Worm (Caenorhabditis elegans): Measurements from ENCODE around the gene srg-28.

srg-28 gene

DNA sequence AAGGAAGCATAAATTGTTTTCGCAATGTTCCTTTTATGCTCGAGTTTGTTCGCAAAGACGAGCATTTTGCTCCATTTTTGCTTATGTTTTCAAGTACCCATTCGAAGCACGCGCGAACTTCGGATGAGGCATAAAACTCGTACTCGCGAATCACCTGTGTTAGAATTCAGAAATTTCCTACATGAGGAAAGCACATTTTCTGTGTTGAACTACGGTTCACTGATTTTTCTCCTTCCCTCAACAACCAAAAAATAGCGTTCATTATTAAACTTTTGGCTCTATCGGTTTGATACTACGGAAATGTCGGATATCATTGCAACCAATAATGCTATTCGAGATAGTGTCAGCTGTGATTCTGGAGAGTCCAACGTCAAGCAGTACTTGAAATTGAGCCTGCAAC, at the start of gene srg-28:
srg-28 (plus strand) TSS at position 301 of the 400 bp plus-strand sequence.
- TF ChIP-seq ama-1 (optimal IDR thresholded peaks at IDR 0.05) (no peak), alr-1 (tag; optimal IDR thresholded peaks at IDR 0.05) (no peak), zag-1 (tag; optimal IDR thresholded peaks at IDR 0.05) (no peak), R02D3.7 (tag; optimal IDR thresholded peaks at IDR 0.05) (no peak), elt-1 (tag; optimal IDR thresholded peaks at IDR 0.05) (no peak), nhr-25 (tag; optimal IDR thresholded peaks at IDR 0.05) (no peak), crh-2 (tag; optimal IDR thresholded peaks at IDR 0.05) (no peak), mab-5 (tag; optimal IDR thresholded peaks at IDR 0.05) (no peak)

ce11 chrV:5287273-5287672, 47.4 kb upstream of the srg-28 start, which contains the start of gene Y49G5A.1:
TSS of gene Y49G5A.1 (minus strand) at chrV:5287373.
- TF ChIP-seq lsy-2 (tag; optimal IDR thresholded peaks at IDR 0.05) = no peak
- no peak for TF ChIP-seq nhr-21 (tag; optimal IDR thresholded peaks at IDR 0.05)
- TF ChIP-seq unc-55 (GFP tag; optimal IDR thresholded peaks at IDR 0.05) = no peak
- TF ChIP-seq nhr-10 (tag; optimal IDR thresholded peaks at IDR 0.05) = no peak
- TF ChIP-seq gmeb-1 (tag; optimal IDR thresholded peaks at IDR 0.05) = no peak
- TF ChIP-seq lin-13 (GFP tag; optimal IDR thresholded peaks at IDR 0.05) = no peak
- TF ChIP-seq unc-62 (GFP tag; optimal IDR thresholded peaks at IDR 0.05) = no peak
- no peak for TF ChIP-seq ZK546.5 (tag; optimal IDR thresholded peaks at IDR 0.05)
- no peak for TF ChIP-seq nhr-23 (tag; optimal IDR thresholded peaks at IDR 0.05)
- TF ChIP-seq sem-4 (tag; optimal IDR thresholded peaks at IDR 0.05) = no peak

DNA sequence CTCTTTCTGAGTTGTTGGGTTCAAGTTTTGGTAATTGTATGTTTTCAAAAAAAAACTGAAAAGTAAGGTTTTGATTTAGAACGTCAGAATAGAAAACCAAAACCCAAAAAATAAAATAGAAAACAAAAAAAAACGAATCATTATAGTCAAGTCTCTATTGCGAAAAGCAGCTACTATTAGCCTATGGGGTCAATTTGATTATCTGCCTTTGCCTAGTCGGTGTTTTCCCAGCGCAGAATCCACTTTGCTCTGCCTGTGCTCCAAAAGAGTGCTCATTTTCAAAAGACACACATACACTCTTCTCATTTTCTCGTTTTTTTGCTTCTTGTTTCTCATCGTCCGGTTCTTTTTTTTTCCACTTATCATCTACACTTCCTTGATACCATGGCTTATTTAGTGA, 46.0 kb upstream of the srg-28 start:
- TF ChIP-seq ztf-1 (GFP tag; conservative IDR thresholded peaks at IDR 0.05) (no peak), ztf-4 (tag; optimal IDR thresholded peaks at IDR 0.05) (no peak), skn-1 (tag; optimal IDR thresholded peaks at IDR 0.05) (no peak), snpc-4 (tag; optimal IDR thresholded peaks at IDR 0.05) (no peak), F13H6.1 (tag; optimal IDR thresholded peaks at IDR 0.05) (no peak), ztf-11 (tag; optimal IDR thresholded peaks at IDR 0.05) (no peak), Y55F3AM.14 (GFP tag; optimal IDR thresholded peaks at IDR 0.05) (no peak), dmd-4 (tag; optimal IDR thresholded peaks at IDR 0.05) (no peak), lin-13 (GFP tag; optimal IDR thresholded peaks at IDR 0.05) (no peak), elt-1 (tag; optimal IDR thresholded peaks at IDR 0.05) (no peak), nhr-23 (tag; optimal IDR thresholded peaks at IDR 0.05) (no peak), sem-4 (tag; optimal IDR thresholded peaks at IDR 0.05) (no peak)

- no peak for TF ChIP-seq egl-27 (tag; optimal IDR thresholded peaks at IDR 0.05)
- peak; percentile 69 for TF ChIP-seq F13H6.1 (tag; optimal IDR thresholded peaks at IDR 0.05)
- TF ChIP-seq snpc-4 (tag; optimal IDR thresholded peaks at IDR 0.05) = no peak
- peak; percentile 75 for TF ChIP-seq nhr-129 (tag; optimal IDR thresholded peaks at IDR 0.05)
- TF ChIP-seq sma-9 (GFP tag; optimal IDR thresholded peaks at IDR 0.05) = peak; percentile 28
- TF ChIP-seq sma-9 (tag; optimal IDR thresholded peaks at IDR 0.05) = no peak
- TF ChIP-seq C34F6.9 (tag; optimal IDR thresholded peaks at IDR 0.05) = peak; percentile 46
- TF ChIP-seq mab-5 (tag; optimal IDR thresholded peaks at IDR 0.05) = peak; percentile 30
- peak in 1 of 2 experiments; percentile 36 for TF ChIP-seq lsy-2 (tag; optimal IDR thresholded peaks at IDR 0.05)
Measured at ce11 chrV:5295940-5296339, 38.7 kb upstream of the srg-28 start.

DNA sequence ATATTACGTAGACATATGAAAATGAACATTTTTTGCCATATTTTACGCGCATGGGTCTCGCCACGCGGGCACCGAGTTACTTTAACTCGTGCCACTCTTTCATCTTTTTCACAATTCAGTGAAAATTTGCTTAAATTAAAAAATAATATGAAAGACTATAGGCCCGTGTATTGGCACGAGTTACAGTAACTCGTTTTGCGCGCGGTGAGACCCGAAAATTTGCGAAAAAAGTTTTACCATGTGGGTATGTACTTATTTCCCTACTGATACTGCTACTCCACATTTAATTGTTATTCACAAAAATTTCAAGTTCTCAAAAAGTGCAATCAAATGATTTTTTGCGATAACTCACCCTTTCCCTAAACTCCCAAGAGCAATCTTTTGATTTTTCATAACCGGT, 36.9 kb upstream of the srg-28 start:
- TF ChIP-seq ama-1 (optimal IDR thresholded peaks at IDR 0.05) (no peak), peb-1 (tag; optimal IDR thresholded peaks at IDR 0.05) (no peak), crh-2 (tag; optimal IDR thresholded peaks at IDR 0.05) (no peak), unc-55 (GFP tag; optimal IDR thresholded peaks at IDR 0.05) (no peak), ceh-82 (tag; optimal IDR thresholded peaks at IDR 0.05) (no peak), mab-5 (tag; optimal IDR thresholded peaks at IDR 0.05) (no peak), lin-39 (tag; optimal IDR thresholded peaks at IDR 0.05) (no peak), C34F6.9 (tag; optimal IDR thresholded peaks at IDR 0.05) (no peak), gmeb-1 (tag; optimal IDR thresholded peaks at IDR 0.05) (no peak), nhr-129 (tag; optimal IDR thresholded peaks at IDR 0.05) (no peak), snpc-4 (tag; optimal IDR thresholded peaks at IDR 0.05) (no peak), nhr-11 (tag; optimal IDR thresholded peaks at IDR 0.05) (no peak), nhr-23 (tag; optimal IDR thresholded peaks at IDR 0.05) (no peak), ztf-1 (GFP tag; conservative IDR thresholded peaks at IDR 0.05) (no peak), lsy-2 (tag; optimal IDR thresholded peaks at IDR 0.05) (no peak), ZK546.5 (tag; optimal IDR thresholded peaks at IDR 0.05) (no peak)
